Worm (Caenorhabditis elegans): Measurements from ENCODE around the gene srh-187.

DNA sequence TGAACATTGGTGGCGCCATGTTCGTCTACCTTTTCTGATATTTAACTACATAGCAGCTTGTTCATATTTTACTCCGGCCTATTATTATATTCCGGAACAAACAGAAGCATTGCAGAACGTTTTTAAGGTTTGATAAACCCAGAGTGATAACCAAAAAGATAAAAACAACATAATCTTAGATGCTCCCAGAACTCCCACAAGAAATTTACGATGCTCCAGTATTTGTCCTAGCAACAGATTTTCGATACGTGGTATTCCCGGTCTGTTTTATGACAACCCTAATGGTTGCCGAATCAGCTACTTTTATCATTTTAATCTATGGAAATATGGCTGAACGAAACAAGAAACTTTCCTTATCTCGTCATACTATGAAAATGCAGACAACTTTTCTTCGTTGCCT is 13.9 kb upstream of the srh-187 start:
- TF ChIP-seq flt-1 (GFP tag; IDR thresholded peaks at IDR 0.05): no peak
- no peak for TF ChIP-seq tbx-11 (GFP tag; IDR thresholded peaks at IDR 0.05)
- TF ChIP-seq ama-1 (optimal IDR thresholded peaks at IDR 0.05): no peak
- TF ChIP-seq pes-1 (GFP tag; IDR thresholded peaks at IDR 0.05): no peak
- no peak for TF ChIP-seq tbx-37 (GFP tag; conservative IDR thresholded peaks at IDR 0.05)
- TF ChIP-seq sea-1 (GFP tag; conservative IDR thresholded peaks at IDR 0.05): no peak
- TF ChIP-seq tra-4 (tag; optimal IDR thresholded peaks at IDR 0.05): no peak
- no peak for TF ChIP-seq ceh-13 (GFP tag; optimal IDR thresholded peaks at IDR 0.05)
- no peak for TF ChIP-seq hmg-4 (GFP tag; optimal IDR thresholded peaks at IDR 0.05)
- TF ChIP-seq aly-1 (tag; optimal IDR thresholded peaks at IDR 0.05): no peak
- TF ChIP-seq ets-7 (tag; optimal IDR thresholded peaks at IDR 0.05): no peak
